Worm (Caenorhabditis elegans) whole organism, L4/young adult: ENCODE results near the gene Y22D7AR.3.

ENCODE experiments used
- W03F9.2 ChIP-seq: fragments of 150-350 bp; optimal IDR thresholded peaks from 2 replicates; lab custom pipeline; 2014; ENCODE audit warnings: missing biosample characterization, missing genetic modification characterization
- him-1 ChIP-seq: sonication (generic microtip); optimal IDR thresholded peaks from 2 replicates; lab custom pipeline; 2016; ENCODE audit warnings: missing genotype, missing genetic modification reagents, missing genetic modification characterization, missing compliant biosample characterization

- TF ChIP-seq him-1 (tag; lab: Kevin White, UChicago): no peak
- no peak for TF ChIP-seq W03F9.2
These were observed 24.5 kb downstream of the Y22D7AR.3 start, which contains the start of gene Y22D7AL.3 for ce11 chrIII:1641163-1641562.
